Worm (Caenorhabditis elegans): ENCODE measurements around the gene T04B8.5.

- TF ChIP-seq fkh-6 (tag; optimal IDR thresholded peaks at IDR 0.05), result no peak
- no peak for TF ChIP-seq ama-1 (optimal IDR thresholded peaks at IDR 0.05)
- TF ChIP-seq pat-9 (tag; optimal IDR thresholded peaks at IDR 0.05), result no peak
- TF ChIP-seq sox-2 (GFP tag; IDR thresholded peaks at IDR 0.05), result no peak
- TF ChIP-seq nfya-1 (tag; optimal IDR thresholded peaks at IDR 0.05), result no peak
- TF ChIP-seq nhr-232 (tag; optimal IDR thresholded peaks at IDR 0.05), result no peak
- no peak for TF ChIP-seq zip-5 (tag; optimal IDR thresholded peaks at IDR 0.05)
- TF ChIP-seq ceh-18 (tag; optimal IDR thresholded peaks at IDR 0.05), result no peak
- no peak for TF ChIP-seq hlh-6 (tag; optimal IDR thresholded peaks at IDR 0.05)
- no peak for TF ChIP-seq elt-2 (tag; optimal IDR thresholded peaks at IDR 0.05)
Measured at ce11 chrII:577632-578031, 46.7 kb downstream of the T04B8.5 start, which contains the start of gene W08F4.7.
